Worm (Caenorhabditis elegans) whole organism, midembryonic: ENCODE measurements around the gene C07B5.2.

ENCODE experiments used
- flt-1 ChIP-seq: fragments of 200-800 bp; sonication (Bioruptor generic); IDR thresholded peaks from 2 replicates; pipeline ENCODE4 v1.3.6; 2022; ENCODE audit warnings: missing genetic modification characterization, missing compliant biosample characterization
- med-1 ChIP-seq: sonication (generic microtip); optimal IDR thresholded peaks from 2 replicates; lab custom pipeline; 2017; ENCODE audit warnings: missing genetic modification characterization, mild to moderate bottlenecking, missing compliant biosample characterization, antibody characterized with exemption, missing genetic modification reagents; ENCODE audit not compliant: insufficient read depth
- ref-1 ChIP-seq: fragments of 200-800 bp; sonication (Bioruptor generic); conservative IDR thresholded peaks from 2 replicates; pipeline ENCODE4 v1.3.6; 2022; ENCODE audit warnings: missing genetic modification reagents, missing genetic modification characterization, missing compliant biosample characterization

ce11 chrX:9566429-9566828, 49.4 kb upstream of the C07B5.2 start, which contains the start of gene F49E2.2:
- TF ChIP-seq flt-1 (GFP tag; lab: Robert Waterston, UW): no peak
- TF ChIP-seq ref-1 (GFP tag; lab: Robert Waterston, UW): no peak
- no peak for TF ChIP-seq med-1 (GFP tag; lab: Kevin White, UChicago)
